Fruit fly (Drosophila melanogaster) whole organism, embryonic: ENCODE data around the gene Ube4B.

Experiments
- Abd-B ChIP-seq: fragments of 200-800 bp; sonication (Bioruptor generic); optimal IDR thresholded peaks from 2 replicates; lab custom pipeline; 2018; ENCODE audit warnings: missing biosample characterization, mild to moderate bottlenecking, missing genetic modification characterization, moderate library complexity
- B-H1 ChIP-seq: fragments of 200-800 bp; sonication (Bioruptor generic); IDR thresholded peaks from 3 replicates; pipeline ENCODE4 v1.3.6; 2022; ENCODE audit warnings: missing biosample characterization, missing genetic modification characterization
- CG10321 ChIP-seq: fragments of 200-800 bp; sonication (Bioruptor generic); IDR thresholded peaks from 2 replicates; pipeline ENCODE4 v1.3.6; 2022; ENCODE audit warnings: missing biosample characterization, missing genetic modification characterization
- CG10431 ChIP-seq: fragments of 200-800 bp; sonication (Bioruptor generic); optimal IDR thresholded peaks from 3 replicates; lab custom pipeline; 2018; ENCODE audit warnings: missing biosample characterization, mild to moderate bottlenecking, missing genetic modification characterization
- CG11504 ChIP-seq: fragments of 200-800 bp; sonication (Bioruptor generic); optimal IDR thresholded peaks from 3 replicates; lab custom pipeline; 2019; ENCODE audit warnings: missing biosample characterization, mild to moderate bottlenecking, missing genetic modification characterization, moderate library complexity
- CG13123 ChIP-seq: fragments of 200-800 bp; sonication (Bioruptor generic); optimal IDR thresholded peaks from 2 replicates; lab custom pipeline; 2016; ENCODE audit warnings: missing biosample characterization, missing genetic modification characterization
- CG15514 ChIP-seq: fragments of 200-800 bp; sonication (Bioruptor generic); optimal IDR thresholded peaks from 3 replicates; lab custom pipeline; 2017; ENCODE audit warnings: missing biosample characterization, missing genetic modification characterization, mild to moderate bottlenecking, moderate library complexity, missing genetic modification reagents
- CG16863 ChIP-seq: fragments of 200-800 bp; sonication (Bioruptor generic); optimal IDR thresholded peaks from 3 replicates; lab custom pipeline; 2016; ENCODE audit warnings: missing biosample characterization, missing genetic modification characterization
- CG17359 ChIP-seq: fragments of 200-800 bp; sonication (Bioruptor generic); optimal IDR thresholded peaks from 3 replicates; lab custom pipeline; 2018; ENCODE audit warnings: missing biosample characterization, mild to moderate bottlenecking, missing genetic modification characterization, moderate library complexity
- CG17361 ChIP-seq: fragments of 200-800 bp; sonication (Bioruptor generic); IDR thresholded peaks from 3 replicates; pipeline ENCODE4 v1.3.6; 2022; ENCODE audit warnings: missing biosample characterization, missing genetic modification characterization
- CG18476 ChIP-seq: fragments of 200-800 bp; sonication (Bioruptor generic); optimal IDR thresholded peaks from 2 replicates; lab custom pipeline; 2016; ENCODE audit warnings: missing biosample characterization, mild to moderate bottlenecking, missing genetic modification characterization
- CG18764 ChIP-seq: fragments of 200-800 bp; sonication (Bioruptor generic); optimal IDR thresholded peaks from 3 replicates; lab custom pipeline; 2016; ENCODE audit warnings: missing biosample characterization, missing genetic modification characterization
- CG34224 ChIP-seq: fragments of 200-800 bp; sonication (Bioruptor generic); IDR thresholded peaks from 3 replicates; pipeline ENCODE4 v1.3.6; 2022; ENCODE audit warnings: missing biosample characterization, missing genetic modification characterization; ENCODE audit not compliant: partially characterized antibody
- CG3838 ChIP-seq: fragments of 200-800 bp; sonication (Bioruptor generic); optimal IDR thresholded peaks from 3 replicates; lab custom pipeline; 2016; ENCODE audit warnings: missing biosample characterization, missing genetic modification characterization
- CG3847 ChIP-seq: fragments of 200-800 bp; sonication (Bioruptor generic); IDR thresholded peaks from 2 replicates; pipeline ENCODE4 v1.3.6; 2022; ENCODE audit warnings: missing biosample characterization, missing genetic modification characterization
- CG6175 ChIP-seq: fragments of 200-800 bp; sonication (Bioruptor generic); IDR thresholded peaks from 3 replicates; pipeline ENCODE4 v1.3.6; 2022; ENCODE audit warnings: missing biosample characterization, missing genetic modification characterization
- CG6854 ChIP-seq: fragments of 200-800 bp; sonication (Bioruptor generic); optimal IDR thresholded peaks from 3 replicates; lab custom pipeline; 2017; ENCODE audit warnings: missing biosample characterization, mild to moderate bottlenecking, missing genetic modification characterization
- CG8944 ChIP-seq: fragments of 200-800 bp; sonication (Bioruptor generic); optimal IDR thresholded peaks from 3 replicates; lab custom pipeline; 2016; ENCODE audit warnings: missing biosample characterization, missing genetic modification characterization
- CG9727 ChIP-seq: fragments of 200-800 bp; sonication (Bioruptor generic); optimal IDR thresholded peaks from 3 replicates; lab custom pipeline; 2017; ENCODE audit warnings: missing biosample characterization, mild to moderate bottlenecking, missing genetic modification characterization
- CrebB ChIP-seq: fragments of 200-800 bp; sonication (Bioruptor generic); optimal IDR thresholded peaks from 3 replicates; lab custom pipeline; 2018; ENCODE audit warnings: missing biosample characterization, mild to moderate bottlenecking, missing genetic modification characterization
- D ChIP-seq, 2 experiments: fragments of 200-800 bp in 1 of 2; fragments of >200 bp in 1 of 2; sonication (Bioruptor generic) in 1 of 2; optimal IDR thresholded peaks; 2 replicates in 1 of 2; 3 replicates in 1 of 2; lab custom pipeline; 2017; ENCODE audit warnings: mild to moderate bottlenecking in 1 of 2, missing biosample characterization in 1 of 2, missing genetic modification characterization in 1 of 2, missing genetic modification reagents in 1 of 2
- Dip3 ChIP-seq: fragments of 200-800 bp; sonication (Bioruptor generic); optimal IDR thresholded peaks from 3 replicates; lab custom pipeline; 2016; ENCODE audit warnings: missing biosample characterization, missing genetic modification characterization
- Drgx ChIP-seq: fragments of 200-800 bp; sonication (Bioruptor generic); IDR thresholded peaks from 2 replicates; pipeline ENCODE4 v1.3.6; 2022; ENCODE audit warnings: missing biosample characterization, missing genetic modification characterization
- Hand ChIP-seq: fragments of 200-800 bp; sonication (Bioruptor generic); optimal IDR thresholded peaks from 2 replicates; lab custom pipeline; 2017; ENCODE audit warnings: mild to moderate bottlenecking, missing biosample characterization, missing genetic modification reagents, missing genetic modification characterization
- Hmr ChIP-seq: fragments of 200-800 bp; sonication (Bioruptor generic); optimal IDR thresholded peaks from 3 replicates; lab custom pipeline; 2017; ENCODE audit warnings: mild to moderate bottlenecking, missing biosample characterization, missing genetic modification reagents, missing genetic modification characterization
- Oaz ChIP-seq: fragments of 200-800 bp; sonication (Bioruptor generic); IDR thresholded peaks from 2 replicates; pipeline ENCODE4 v1.3.6; 2022; ENCODE audit warnings: missing biosample characterization, missing genetic modification characterization
- Ravus ChIP-seq: fragments of 200-800 bp; sonication (Bioruptor generic); IDR thresholded peaks from 2 replicates; pipeline ENCODE4 v1.3.6; 2022; ENCODE audit warnings: missing biosample characterization, missing genetic modification characterization
- Scr ChIP-seq: fragments of 200-800 bp; sonication (Bioruptor generic); IDR thresholded peaks from 2 replicates; pipeline ENCODE4 v1.3.6; 2022; ENCODE audit warnings: missing biosample characterization, missing genetic modification characterization; ENCODE audit not compliant: partially characterized antibody
- Taf1 ChIP-seq: fragments of 200-800 bp; sonication (Bioruptor generic); IDR thresholded peaks from 2 replicates; pipeline ENCODE4 v1.3.6; 2022; ENCODE audit warnings: missing biosample characterization, missing genetic modification characterization
- ac ChIP-seq: fragments of 200-800 bp; sonication (Bioruptor generic); optimal IDR thresholded peaks from 3 replicates; lab custom pipeline; 2017; ENCODE audit warnings: missing biosample characterization, mild to moderate bottlenecking, missing genetic modification characterization
- bab2 ChIP-seq: fragments of 200-800 bp; sonication (Bioruptor generic); optimal IDR thresholded peaks from 2 replicates; lab custom pipeline; 2016; ENCODE audit warnings: missing biosample characterization, missing genetic modification characterization
- bbx ChIP-seq: fragments of 200-800 bp; sonication (Bioruptor generic); IDR thresholded peaks from 2 replicates; pipeline ENCODE4 v1.3.6; 2022; ENCODE audit warnings: missing biosample characterization, missing genetic modification characterization; ENCODE audit not compliant: partially characterized antibody
- bowl ChIP-seq: fragments of 200-800 bp; sonication (Bioruptor generic); IDR thresholded peaks from 2 replicates; pipeline ENCODE4 v1.3.6; 2022; ENCODE audit warnings: missing biosample characterization, missing genetic modification characterization
- chinmo ChIP-seq: fragments of 200-800 bp; sonication (Bioruptor generic); IDR thresholded peaks from 4 replicates; pipeline ENCODE4 v1.3.6; 2022; ENCODE audit warnings: missing biosample characterization, missing genetic modification characterization; ENCODE audit not compliant: partially characterized antibody
- fd64A ChIP-seq: fragments of 200-800 bp; sonication (Bioruptor generic); optimal IDR thresholded peaks from 3 replicates; lab custom pipeline; 2018; ENCODE audit warnings: missing biosample characterization, mild to moderate bottlenecking, missing genetic modification characterization
- gro ChIP-seq: fragments of 200-800 bp; sonication (Bioruptor generic); optimal IDR thresholded peaks from 2 replicates; lab custom pipeline; 2016; ENCODE audit warnings: missing biosample characterization, missing genetic modification characterization
- her ChIP-seq: fragments of 200-800 bp; sonication (Bioruptor generic); optimal IDR thresholded peaks from 2 replicates; lab custom pipeline; 2016; ENCODE audit warnings: missing biosample characterization, missing genetic modification characterization
- kni ChIP-seq: fragments of 200-800 bp; sonication (Bioruptor generic); optimal IDR thresholded peaks from 3 replicates; lab custom pipeline; 2017; ENCODE audit warnings: mild to moderate bottlenecking, missing biosample characterization, missing genetic modification reagents, missing genetic modification characterization
- knrl ChIP-seq: fragments of 200-800 bp; sonication (Bioruptor generic); IDR thresholded peaks from 3 replicates; pipeline ENCODE4 v1.3.6; 2022; ENCODE audit warnings: missing biosample characterization, missing genetic modification characterization; ENCODE audit not compliant: partially characterized antibody
- lbe ChIP-seq: fragments of 200-800 bp; sonication (Bioruptor generic); optimal IDR thresholded peaks from 2 replicates; lab custom pipeline; 2016; ENCODE audit warnings: missing biosample characterization, mild to moderate bottlenecking, missing genetic modification characterization
- nerfin-2 ChIP-seq: fragments of 200-800 bp; sonication (Bioruptor generic); IDR thresholded peaks from 2 replicates; pipeline ENCODE4 v1.3.6; 2022; ENCODE audit warnings: missing biosample characterization, missing genetic modification characterization; ENCODE audit not compliant: partially characterized antibody
- otp ChIP-seq: fragments of 200-800 bp; sonication (Bioruptor generic); IDR thresholded peaks from 3 replicates; pipeline ENCODE4, ENCODE4 v1.3.6; 2022; ENCODE audit warnings: missing biosample characterization, missing genetic modification characterization
- sc ChIP-seq, 3 experiments: fragments of >200 bp in 2 of 3; fragments of 200-800 bp in 1 of 3; sonication (Bioruptor generic) in 1 of 3; optimal IDR thresholded peaks; 2 replicates in 2 of 3; 3 replicates in 1 of 3; lab custom pipeline; 2017; ENCODE audit warnings: mild to moderate bottlenecking in 1 of 3, missing biosample characterization in 1 of 3, missing genetic modification characterization in 1 of 3, missing genetic modification reagents in 1 of 3
- sr ChIP-seq: fragments of 200-800 bp; sonication (Bioruptor generic); IDR thresholded peaks from 3 replicates; pipeline ENCODE4 v1.3.6; 2022; ENCODE audit warnings: missing biosample characterization, missing genetic modification characterization
- stwl ChIP-seq: fragments of 200-800 bp; sonication (Bioruptor generic); optimal IDR thresholded peaks from 3 replicates; lab custom pipeline; 2018; ENCODE audit warnings: missing biosample characterization, mild to moderate bottlenecking, missing genetic modification characterization, moderate library complexity
- tio ChIP-seq: fragments of 200-800 bp; sonication (Bioruptor generic); optimal IDR thresholded peaks from 2 replicates; lab custom pipeline; 2017; ENCODE audit warnings: missing biosample characterization, missing genetic modification characterization, inconsistent platforms
- tll ChIP-seq, 2 experiments: fragments of 200-800 bp in 1 of 2; fragments of >200 bp in 1 of 2; sonication (Bioruptor generic) in 1 of 2; optimal IDR thresholded peaks; 2 replicates each; lab custom pipeline; 2017 to 2019; ENCODE audit warnings: missing biosample characterization in 2 of 2, missing genetic modification characterization in 2 of 2, mild to moderate bottlenecking in 1 of 2, moderate library complexity in 1 of 2
- wor ChIP-seq: fragments of 200-800 bp; sonication (Bioruptor generic); IDR thresholded peaks from 2 replicates; pipeline ENCODE4 v1.3.6; 2022; ENCODE audit warnings: missing biosample characterization, missing genetic modification characterization

Gene Ube4B

DNA sequence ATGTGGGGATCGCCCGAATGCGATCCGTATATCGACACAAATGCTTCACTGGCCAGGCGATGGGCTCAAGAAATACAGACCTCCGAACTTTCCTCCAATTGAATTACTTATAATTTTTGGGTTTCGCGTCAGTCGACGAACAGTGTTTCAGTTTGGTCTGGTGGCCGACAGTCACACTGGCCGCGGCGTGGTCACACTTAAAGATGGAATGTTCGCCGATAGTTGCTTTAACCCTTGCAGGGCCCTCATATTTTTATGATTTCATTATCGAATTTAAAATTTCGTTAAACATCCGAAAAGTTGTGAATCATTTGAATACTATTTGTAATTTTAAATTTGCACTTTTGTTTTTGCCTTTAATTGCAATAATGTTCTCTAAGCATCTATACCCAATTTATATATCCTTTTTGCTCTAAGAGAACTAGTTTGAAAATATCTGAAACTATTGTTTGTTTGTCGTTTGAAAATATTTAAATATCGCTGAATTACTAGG is at the start of gene Ube4B (continued):
- TF ChIP-seq bowl (GFP tag; lab: Robert Waterston, UW) (no peak), CG16863 (peak; percentile 63), knrl (GFP tag; lab: Robert Waterston, UW) (peak; percentile 89), CG17359 (tag; lab: Kevin White, UChicago) (no peak), tio (GFP tag; lab: Kevin White, UChicago) (no peak), CG18764 (GFP tag; lab: Kevin White, UChicago) (no peak), stwl (tag; lab: Kevin White, UChicago) (peak; percentile 83), sc (optimal IDR thresholded peaks at IDR 0.05; lab: Kevin White, UChicago) (no peak), sc (GFP tag; optimal IDR thresholded peaks at IDR 0.05; lab: Kevin White, UChicago) (no peak), Hmr (GFP tag; lab: Kevin White, UChicago) (no peak), bab2 (GFP tag; lab: Kevin White, UChicago) (peak; percentile 71), fd64A (no peak), CG8944 (peak; percentile 75), D (optimal IDR thresholded peaks at IDR 0.05; lab: Kevin White, UChicago) (no peak), D (GFP tag; optimal IDR thresholded peaks at IDR 0.05; lab: Kevin White, UChicago) (no peak), CG6854 (GFP tag; lab: Kevin White, UChicago) (no peak), Dip3 (GFP tag; lab: Kevin White, UChicago) (peak; percentile 49), B-H1 (GFP tag; lab: Robert Waterston, UW) (no peak), tll (GFP tag; optimal IDR thresholded peaks at IDR 0.05; lab: Kevin White, UChicago) (no peak), CG9727 (GFP tag; lab: Kevin White, UChicago) (peak; percentile 61), sr (GFP tag; lab: Robert Waterston, UW) (no peak), CG11504 (tag; lab: Kevin White, UChicago) (no peak), kni (GFP tag; lab: Kevin White, UChicago) (no peak), nerfin-2 (peak; percentile 67), CG3838 (GFP tag; lab: Kevin White, UChicago) (peak; percentile 53), CG15514 (GFP tag; lab: Kevin White, UChicago) (peak; percentile 78), CG10321 (no peak), wor (GFP tag; lab: Robert Waterston, UW) (no peak), CG10431 (no peak), her (GFP tag; lab: Kevin White, UChicago) (peak; percentile 56), CG18476 (GFP tag; lab: Kevin White, UChicago) (no peak), bbx (GFP tag; lab: Robert Waterston, UW) (peak; percentile 86), CG6175 (GFP tag; lab: Robert Waterston, UW) (0 out of 3 replicates have a peak, but pooled peaks have one; percentile 35), gro (peak; percentile 87), otp (0 out of 3 replicates have a peak, but pooled peaks have one; percentile 20), Drgx (GFP tag; lab: Robert Waterston, UW) (peak; percentile 57; the same call in 1 of the 2 replicates), CG17361 (GFP tag; lab: Robert Waterston, UW) (no peak), Hand (GFP tag; lab: Kevin White, UChicago) (no peak), Oaz (no peak), Ravus (GFP tag; lab: Robert Waterston, UW) (no peak), CG34224 (GFP tag; lab: Robert Waterston, UW) (peak; percentile 68), Scr (peak; percentile 84), Taf1 (GFP tag; lab: Robert Waterston, UW) (no peak), CG3847 (GFP tag; lab: Robert Waterston, UW) (peak; percentile 85), ac (no peak), lbe (GFP tag; lab: Kevin White, UChicago) (no peak), chinmo (peak; percentile 40; the same call in 1 of the 4 replicates), Abd-B (GFP tag; lab: Kevin White, UChicago) (peak; percentile 41), CrebB (tag; lab: Kevin White, UChicago) (peak; percentile 46), CG13123 (GFP tag; lab: Kevin White, UChicago) (no peak)
